Worm (Caenorhabditis elegans) whole organism, mixed stage, embryonic: Measurements from ENCODE around the gene K12H6.8.

Source experiments
- M03D4.4 ChIP-seq: sonication (generic microtip); optimal IDR thresholded peaks from 2 replicates; lab custom pipeline; 2017; ENCODE audit warnings: mild to moderate bottlenecking, missing genetic modification characterization, missing compliant biosample characterization
- ceh-39 ChIP-seq: fragments of 150-350 bp; optimal IDR thresholded peaks from 2 replicates; lab custom pipeline; 2014; ENCODE audit warnings: missing biosample characterization, missing genetic modification characterization
- ceh-83 ChIP-seq: fragments of 200-800 bp; sonication (Bioruptor generic); optimal IDR thresholded peaks from 2 replicates; lab custom pipeline; 2018; ENCODE audit warnings: mild to moderate bottlenecking, missing genetic modification characterization, missing compliant biosample characterization
- cnd-1 ChIP-seq: fragments of 200-800 bp; sonication (Bioruptor generic); optimal IDR thresholded peaks from 2 replicates; lab custom pipeline; 2018; ENCODE audit warnings: mild to moderate bottlenecking, missing genetic modification characterization, missing compliant biosample characterization
- drap-1 ChIP-seq: fragments of 200-800 bp; sonication (Bioruptor generic); optimal IDR thresholded peaks from 3 replicates; lab custom pipeline; 2018; ENCODE audit warnings: mild to moderate bottlenecking, missing genetic modification characterization, missing compliant biosample characterization
- elt-1 ChIP-seq: sonication (generic microtip); optimal IDR thresholded peaks from 2 replicates; lab custom pipeline; 2017; ENCODE audit warnings: missing genetic modification characterization, mild to moderate bottlenecking, missing compliant biosample characterization, antibody characterized with exemption, moderate library complexity, borderline replicate concordance; ENCODE audit not compliant: insufficient read depth
- elt-3 ChIP-seq: fragments of 150-350 bp; optimal IDR thresholded peaks from 2 replicates; lab custom pipeline; 2014; ENCODE audit warnings: missing biosample characterization, missing genetic modification characterization
- flh-1 ChIP-seq: fragments of 200-800 bp; sonication (Bioruptor generic); optimal IDR thresholded peaks from 2 replicates; lab custom pipeline; 2018; ENCODE audit warnings: mild to moderate bottlenecking, missing genetic modification characterization, moderate library complexity, missing compliant biosample characterization
- ham-2 ChIP-seq: fragments of 200-800 bp; sonication (Bioruptor generic); optimal IDR thresholded peaks from 2 replicates; lab custom pipeline; 2018; ENCODE audit warnings: mild to moderate bottlenecking, missing genetic modification characterization, missing compliant biosample characterization
- hlh-1 ChIP-seq: fragments of 150-350 bp; optimal IDR thresholded peaks from 2 replicates; lab custom pipeline; 2014; ENCODE audit warnings: missing biosample characterization, missing genetic modification reagents, missing genetic modification characterization
- lin-13 ChIP-seq: fragments of 150-350 bp; optimal IDR thresholded peaks from 2 replicates; lab custom pipeline; 2014; ENCODE audit warnings: missing biosample characterization, missing genetic modification characterization
- lsy-2 ChIP-seq: fragments of 150-350 bp; optimal IDR thresholded peaks from 2 replicates; lab custom pipeline; 2014; ENCODE audit warnings: missing biosample characterization, missing genetic modification characterization
- mab-5 ChIP-seq: fragments of 150-350 bp; optimal IDR thresholded peaks from 2 replicates; lab custom pipeline; 2014; ENCODE audit warnings: missing biosample characterization, missing genetic modification characterization
- mep-1 ChIP-seq: fragments of 150-350 bp; optimal IDR thresholded peaks from 2 replicates; lab custom pipeline; 2017; ENCODE audit warnings: missing biosample characterization, missing genetic modification reagents, missing genetic modification characterization, inconsistent platforms
- mls-2 ChIP-seq: sonication (generic microtip); optimal IDR thresholded peaks from 2 replicates; lab custom pipeline; 2016; ENCODE audit warnings: mild to moderate bottlenecking, missing genetic modification characterization, moderate library complexity, missing compliant biosample characterization
- nhr-12 ChIP-seq: fragments of 150-350 bp; optimal IDR thresholded peaks from 2 replicates; lab custom pipeline; 2014; ENCODE audit warnings: missing biosample characterization, missing genetic modification characterization
- nhr-2 ChIP-seq: fragments of 150-350 bp; optimal IDR thresholded peaks from 2 replicates; lab custom pipeline; 2014; ENCODE audit warnings: missing biosample characterization, missing genetic modification characterization
- nhr-237 ChIP-seq: fragments of 150-350 bp; optimal IDR thresholded peaks from 2 replicates; lab custom pipeline; 2014; ENCODE audit warnings: missing biosample characterization, missing genetic modification characterization
- nhr-28 ChIP-seq: fragments of 150-350 bp; optimal IDR thresholded peaks from 2 replicates; lab custom pipeline; 2014; ENCODE audit warnings: missing biosample characterization, missing genetic modification characterization
- nhr-76 ChIP-seq: sonication (generic microtip); optimal IDR thresholded peaks from 2 replicates; lab custom pipeline; 2017; ENCODE audit warnings: missing biosample characterization, missing genetic modification characterization
- pha-4 ChIP-seq: fragments of 150-350 bp; optimal IDR thresholded peaks from 2 replicates; lab custom pipeline; 2018; ENCODE audit warnings: missing biosample characterization, missing genetic modification reagents, missing genetic modification characterization
- sem-2 ChIP-seq: fragments of 200-800 bp; sonication (Bioruptor generic); optimal IDR thresholded peaks from 2 replicates; lab custom pipeline; 2018; ENCODE audit warnings: mild to moderate bottlenecking, missing genetic modification characterization, missing compliant biosample characterization
- snpc-4 ChIP-seq: fragments of 150-350 bp; optimal IDR thresholded peaks from 2 replicates; lab custom pipeline; 2014; ENCODE audit warnings: missing biosample characterization, missing genetic modification characterization
- sptf-1 ChIP-seq: sonication (generic microtip); optimal IDR thresholded peaks from 2 replicates; lab custom pipeline; 2017; ENCODE audit warnings: mild to moderate bottlenecking, missing genetic modification characterization, moderate library complexity, missing compliant biosample characterization
- tbx-8 ChIP-seq: fragments of 200-800 bp; sonication (Bioruptor generic); optimal IDR thresholded peaks from 2 replicates; lab custom pipeline; 2018; ENCODE audit warnings: mild to moderate bottlenecking, missing genetic modification characterization, moderate library complexity, missing compliant biosample characterization
- unc-120 ChIP-seq: sonication (generic microtip); optimal IDR thresholded peaks from 2 replicates; lab custom pipeline; 2017; ENCODE audit warnings: missing genetic modification characterization, missing compliant biosample characterization; ENCODE audit not compliant: poor library complexity, severe bottlenecking
- unc-39 ChIP-seq: fragments of 150-350 bp; optimal IDR thresholded peaks from 2 replicates; lab custom pipeline; 2014; ENCODE audit warnings: missing biosample characterization, missing genetic modification characterization
- unc-62 ChIP-seq: fragments of 150-350 bp; optimal IDR thresholded peaks from 2 replicates; lab custom pipeline; 2014; ENCODE audit warnings: missing biosample characterization, missing genetic modification reagents, missing genetic modification characterization
- zip-8 ChIP-seq: fragments of 150-350 bp; optimal IDR thresholded peaks from 2 replicates; lab custom pipeline; 2014; ENCODE audit warnings: missing biosample characterization, missing genetic modification characterization
- ztf-11 ChIP-seq: fragments of 150-350 bp; optimal IDR thresholded peaks from 2 replicates; lab custom pipeline; 2014; ENCODE audit warnings: missing biosample characterization, missing genetic modification characterization

The K12H6.8 gene

DNA sequence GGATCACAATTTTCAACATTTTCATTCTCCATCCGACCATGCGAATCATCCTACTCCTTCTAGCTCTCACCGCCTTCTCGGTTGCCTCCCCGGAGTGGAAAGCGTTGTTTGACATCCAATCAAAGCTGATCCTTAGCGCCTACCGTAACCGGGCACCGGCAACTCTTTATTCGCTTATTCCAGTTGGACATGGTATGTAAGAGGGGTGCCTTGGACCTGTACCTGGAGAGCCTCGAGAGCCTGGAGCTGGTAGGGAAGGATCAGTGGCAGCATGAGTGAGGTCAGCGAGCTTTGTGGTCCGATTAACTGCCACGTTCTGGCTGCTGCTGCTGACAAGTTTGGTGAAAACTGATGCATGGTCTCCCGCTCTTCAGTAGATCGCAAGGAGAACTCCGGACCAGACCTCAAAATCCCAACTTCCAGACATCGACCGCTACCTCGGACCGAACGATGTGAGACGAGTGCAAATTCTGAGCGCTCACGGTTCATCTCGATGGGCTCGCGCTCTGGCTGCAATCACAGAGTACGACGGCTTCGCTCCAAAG is at the start of gene K12H6.8:
Gene K12H6.8 (plus strand): TSS at position 38 of the 545 bp plus-strand sequence.
- no peak for TF ChIP-seq nhr-12 (tag; lab: Kevin White, UChicago)
- TF ChIP-seq nhr-2 (tag; lab: Kevin White, UChicago): no peak
- no peak for TF ChIP-seq elt-3 (tag; lab: Kevin White, UChicago)
- no peak for TF ChIP-seq ztf-11
- no peak for TF ChIP-seq ceh-39 (tag; lab: Kevin White, UChicago)
- TF ChIP-seq mls-2 (tag; lab: Kevin White, UChicago): no peak
- TF ChIP-seq flh-1 (GFP tag; lab: Kevin White, UChicago): no peak
- no peak for TF ChIP-seq M03D4.4 (tag; lab: Kevin White, UChicago)
- no peak for TF ChIP-seq nhr-237 (tag; lab: Kevin White, UChicago)
- no peak for TF ChIP-seq ceh-83 (GFP tag; lab: Kevin White, UChicago)
- TF ChIP-seq drap-1 (GFP tag; lab: Kevin White, UChicago): no peak
- TF ChIP-seq snpc-4 (tag; lab: Kevin White, UChicago): no peak
- TF ChIP-seq nhr-76 (tag; lab: Kevin White, UChicago): no peak
- TF ChIP-seq sptf-1: no peak
- TF ChIP-seq hlh-1 (tag; lab: Kevin White, UChicago): no peak

DNA sequence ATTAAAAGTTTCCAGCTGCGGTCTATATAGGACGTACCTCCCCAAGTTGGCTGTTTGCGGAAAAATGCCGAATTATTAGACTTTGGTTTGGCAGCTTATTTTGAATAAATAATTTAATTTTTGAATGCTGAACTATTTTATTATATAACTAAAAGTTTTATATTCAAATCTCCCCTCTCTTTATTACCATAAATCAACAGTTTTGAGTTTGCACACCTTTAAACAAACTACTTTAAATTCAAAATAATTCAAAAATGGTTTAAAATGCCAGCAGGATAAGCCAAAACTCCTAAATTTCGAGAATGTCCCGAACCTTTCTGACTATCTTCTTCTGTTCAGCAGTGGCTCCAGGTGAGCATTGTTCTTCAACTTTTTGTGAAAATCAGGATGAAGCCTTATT is 48.4 kb upstream of the K12H6.8 start, which contains the start of gene F08D12.3:
Gene F08D12.3 (plus strand): TSS at position 301 of the 400 bp plus-strand sequence.
- TF ChIP-seq ham-2: no peak
- no peak for TF ChIP-seq nhr-76 (tag; lab: Kevin White, UChicago)
- TF ChIP-seq ceh-39 (tag; lab: Kevin White, UChicago): no peak
- TF ChIP-seq nhr-2 (tag; lab: Kevin White, UChicago): no peak
- TF ChIP-seq lin-13 (tag; lab: Kevin White, UChicago): no peak
- no peak for TF ChIP-seq hlh-1 (tag; lab: Kevin White, UChicago)
- no peak for TF ChIP-seq elt-1 (tag; lab: Kevin White, UChicago)
- TF ChIP-seq lsy-2 (tag; lab: Kevin White, UChicago): no peak
- no peak for TF ChIP-seq unc-120
- TF ChIP-seq snpc-4 (tag; lab: Kevin White, UChicago): no peak
- TF ChIP-seq unc-39 (tag; lab: Kevin White, UChicago): no peak
- no peak for TF ChIP-seq unc-62 (GFP tag; lab: Kevin White, UChicago)

- TF ChIP-seq ceh-83 (GFP tag; lab: Kevin White, UChicago): no peak
- TF ChIP-seq nhr-12 (tag; lab: Kevin White, UChicago): no peak
- no peak for TF ChIP-seq sptf-1
- TF ChIP-seq ham-2: no peak
- TF ChIP-seq cnd-1 (tag; lab: Kevin White, UChicago): no peak
- no peak for TF ChIP-seq drap-1 (GFP tag; lab: Kevin White, UChicago)
- no peak for TF ChIP-seq mab-5 (tag; lab: Kevin White, UChicago)
- TF ChIP-seq nhr-28 (tag; lab: Kevin White, UChicago): no peak
- no peak for TF ChIP-seq ceh-39 (tag; lab: Kevin White, UChicago)
- TF ChIP-seq tbx-8: no peak
- TF ChIP-seq lsy-2 (tag; lab: Kevin White, UChicago): no peak
- no peak for TF ChIP-seq ztf-11
- no peak for TF ChIP-seq unc-62 (GFP tag; lab: Kevin White, UChicago)
- no peak for TF ChIP-seq unc-120
- no peak for TF ChIP-seq nhr-2 (tag; lab: Kevin White, UChicago)
- TF ChIP-seq zip-8 (tag; lab: Kevin White, UChicago): no peak
Observed at ce11 chrII:2780804-2781203, 46.9 kb upstream of the K12H6.8 start.

- no peak for TF ChIP-seq sem-2 (GFP tag; lab: Kevin White, UChicago)
- TF ChIP-seq pha-4 (tag; lab: Kevin White, UChicago): no peak
- TF ChIP-seq nhr-2 (tag; lab: Kevin White, UChicago): no peak
Observed at ce11 chrII:2781355-2781754, 46.3 kb upstream of the K12H6.8 start, which contains the start of gene F08D12.2. Gene F08D12.2 (plus strand): TSS chrII:2781655.

DNA sequence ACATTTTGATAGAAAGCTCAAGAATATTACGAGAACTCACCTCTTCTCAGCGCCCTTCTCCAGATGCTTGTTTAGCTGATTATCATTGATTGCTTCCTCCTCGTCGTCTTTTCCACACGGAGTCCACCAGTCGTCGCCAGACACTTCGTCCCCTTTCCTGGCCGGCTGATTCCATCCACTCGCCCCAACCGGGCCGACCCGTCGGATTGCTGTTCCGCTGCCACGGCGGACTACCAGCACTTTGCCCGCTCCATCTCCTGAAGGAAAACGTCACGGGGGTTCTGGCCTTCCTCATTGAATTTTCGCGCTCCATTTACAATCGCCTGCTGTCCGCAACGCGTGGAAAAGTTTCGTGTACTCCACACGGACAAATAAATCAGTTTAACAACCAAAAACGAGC is 44.3 kb upstream of the K12H6.8 start:
- TF ChIP-seq mab-5 (tag; lab: Kevin White, UChicago) (no peak), mep-1 (tag; lab: Kevin White, UChicago) (no peak)
